Worm (Caenorhabditis elegans) whole organism, mixed stage, embryonic: ENCODE data around the gene glrx-3.

ENCODE experiments used
- M03D4.4 ChIP-seq: sonication (generic microtip); optimal IDR thresholded peaks from 2 replicates; lab custom pipeline; 2017; ENCODE audit warnings: mild to moderate bottlenecking, missing genetic modification characterization, missing compliant biosample characterization
- bed-3 ChIP-seq: fragments of 200-800 bp; sonication (Bioruptor generic); optimal IDR thresholded peaks from 3 replicates; lab custom pipeline; 2018; ENCODE audit warnings: mild to moderate bottlenecking, missing genetic modification characterization, moderate library complexity, missing compliant biosample characterization
- blmp-1 ChIP-seq: fragments of 150-350 bp; optimal IDR thresholded peaks from 2 replicates; lab custom pipeline; 2014; ENCODE audit warnings: missing biosample characterization, missing genetic modification characterization
- ceh-39 ChIP-seq: fragments of 150-350 bp; optimal IDR thresholded peaks from 2 replicates; lab custom pipeline; 2014; ENCODE audit warnings: missing biosample characterization, missing genetic modification characterization
- ceh-43 ChIP-seq: fragments of 200-800 bp; sonication (Bioruptor generic); optimal IDR thresholded peaks from 2 replicates; lab custom pipeline; 2018; ENCODE audit warnings: mild to moderate bottlenecking, missing genetic modification characterization, moderate library complexity, missing compliant biosample characterization
- ceh-83 ChIP-seq: fragments of 200-800 bp; sonication (Bioruptor generic); optimal IDR thresholded peaks from 2 replicates; lab custom pipeline; 2018; ENCODE audit warnings: mild to moderate bottlenecking, missing genetic modification characterization, missing compliant biosample characterization
- ces-1 ChIP-seq: fragments of 150-350 bp; optimal IDR thresholded peaks from 2 replicates; lab custom pipeline; 2014; ENCODE audit warnings: missing biosample characterization, missing genetic modification reagents, missing genetic modification characterization
- cnd-1 ChIP-seq: fragments of 200-800 bp; sonication (Bioruptor generic); optimal IDR thresholded peaks from 2 replicates; lab custom pipeline; 2018; ENCODE audit warnings: mild to moderate bottlenecking, missing genetic modification characterization, missing compliant biosample characterization
- drap-1 ChIP-seq: fragments of 200-800 bp; sonication (Bioruptor generic); optimal IDR thresholded peaks from 3 replicates; lab custom pipeline; 2018; ENCODE audit warnings: mild to moderate bottlenecking, missing genetic modification characterization, missing compliant biosample characterization
- elt-1 ChIP-seq: sonication (generic microtip); optimal IDR thresholded peaks from 2 replicates; lab custom pipeline; 2017; ENCODE audit warnings: missing genetic modification characterization, mild to moderate bottlenecking, missing compliant biosample characterization, antibody characterized with exemption, moderate library complexity, borderline replicate concordance; ENCODE audit not compliant: insufficient read depth
- elt-3 ChIP-seq: fragments of 150-350 bp; optimal IDR thresholded peaks from 2 replicates; lab custom pipeline; 2014; ENCODE audit warnings: missing biosample characterization, missing genetic modification characterization
- flh-1 ChIP-seq: fragments of 200-800 bp; sonication (Bioruptor generic); optimal IDR thresholded peaks from 2 replicates; lab custom pipeline; 2018; ENCODE audit warnings: mild to moderate bottlenecking, missing genetic modification characterization, moderate library complexity, missing compliant biosample characterization
- ham-2 ChIP-seq: fragments of 200-800 bp; sonication (Bioruptor generic); optimal IDR thresholded peaks from 2 replicates; lab custom pipeline; 2018; ENCODE audit warnings: mild to moderate bottlenecking, missing genetic modification characterization, missing compliant biosample characterization
- hlh-1 ChIP-seq: fragments of 150-350 bp; optimal IDR thresholded peaks from 2 replicates; lab custom pipeline; 2014; ENCODE audit warnings: missing biosample characterization, missing genetic modification reagents, missing genetic modification characterization
- lin-13 ChIP-seq: fragments of 150-350 bp; optimal IDR thresholded peaks from 2 replicates; lab custom pipeline; 2014; ENCODE audit warnings: missing biosample characterization, missing genetic modification characterization
- lin-32 ChIP-seq: fragments of 200-800 bp; sonication (Bioruptor generic); optimal IDR thresholded peaks from 2 replicates; lab custom pipeline; 2018; ENCODE audit warnings: mild to moderate bottlenecking, missing genetic modification characterization, missing compliant biosample characterization
- lsy-2 ChIP-seq: fragments of 150-350 bp; optimal IDR thresholded peaks from 2 replicates; lab custom pipeline; 2014; ENCODE audit warnings: missing biosample characterization, missing genetic modification characterization
- mab-5 ChIP-seq: fragments of 150-350 bp; optimal IDR thresholded peaks from 2 replicates; lab custom pipeline; 2014; ENCODE audit warnings: missing biosample characterization, missing genetic modification characterization
- mep-1 ChIP-seq: fragments of 150-350 bp; optimal IDR thresholded peaks from 2 replicates; lab custom pipeline; 2017; ENCODE audit warnings: missing biosample characterization, missing genetic modification reagents, missing genetic modification characterization, inconsistent platforms
- mls-2 ChIP-seq: sonication (generic microtip); optimal IDR thresholded peaks from 2 replicates; lab custom pipeline; 2016; ENCODE audit warnings: mild to moderate bottlenecking, missing genetic modification characterization, moderate library complexity, missing compliant biosample characterization
- nhr-12 ChIP-seq: fragments of 150-350 bp; optimal IDR thresholded peaks from 2 replicates; lab custom pipeline; 2014; ENCODE audit warnings: missing biosample characterization, missing genetic modification characterization
- nhr-2 ChIP-seq: fragments of 150-350 bp; optimal IDR thresholded peaks from 2 replicates; lab custom pipeline; 2014; ENCODE audit warnings: missing biosample characterization, missing genetic modification characterization
- nhr-237 ChIP-seq: fragments of 150-350 bp; optimal IDR thresholded peaks from 2 replicates; lab custom pipeline; 2014; ENCODE audit warnings: missing biosample characterization, missing genetic modification characterization
- nhr-28 ChIP-seq: fragments of 150-350 bp; optimal IDR thresholded peaks from 2 replicates; lab custom pipeline; 2014; ENCODE audit warnings: missing biosample characterization, missing genetic modification characterization
- nhr-76 ChIP-seq: sonication (generic microtip); optimal IDR thresholded peaks from 2 replicates; lab custom pipeline; 2017; ENCODE audit warnings: missing biosample characterization, missing genetic modification characterization
- pha-4 ChIP-seq: fragments of 150-350 bp; optimal IDR thresholded peaks from 2 replicates; lab custom pipeline; 2018; ENCODE audit warnings: missing biosample characterization, missing genetic modification reagents, missing genetic modification characterization
- sem-2 ChIP-seq: fragments of 200-800 bp; sonication (Bioruptor generic); optimal IDR thresholded peaks from 2 replicates; lab custom pipeline; 2018; ENCODE audit warnings: mild to moderate bottlenecking, missing genetic modification characterization, missing compliant biosample characterization
- snpc-4 ChIP-seq: fragments of 150-350 bp; optimal IDR thresholded peaks from 2 replicates; lab custom pipeline; 2014; ENCODE audit warnings: missing biosample characterization, missing genetic modification characterization
- sptf-1 ChIP-seq: sonication (generic microtip); optimal IDR thresholded peaks from 2 replicates; lab custom pipeline; 2017; ENCODE audit warnings: mild to moderate bottlenecking, missing genetic modification characterization, moderate library complexity, missing compliant biosample characterization
- tbx-8 ChIP-seq: fragments of 200-800 bp; sonication (Bioruptor generic); optimal IDR thresholded peaks from 2 replicates; lab custom pipeline; 2018; ENCODE audit warnings: mild to moderate bottlenecking, missing genetic modification characterization, moderate library complexity, missing compliant biosample characterization
- unc-120 ChIP-seq: sonication (generic microtip); optimal IDR thresholded peaks from 2 replicates; lab custom pipeline; 2017; ENCODE audit warnings: missing genetic modification characterization, missing compliant biosample characterization; ENCODE audit not compliant: poor library complexity, severe bottlenecking
- unc-39 ChIP-seq: fragments of 150-350 bp; optimal IDR thresholded peaks from 2 replicates; lab custom pipeline; 2014; ENCODE audit warnings: missing biosample characterization, missing genetic modification characterization
- unc-62 ChIP-seq: fragments of 150-350 bp; optimal IDR thresholded peaks from 2 replicates; lab custom pipeline; 2014; ENCODE audit warnings: missing biosample characterization, missing genetic modification reagents, missing genetic modification characterization
- zip-8 ChIP-seq: fragments of 150-350 bp; optimal IDR thresholded peaks from 2 replicates; lab custom pipeline; 2014; ENCODE audit warnings: missing biosample characterization, missing genetic modification characterization
- ztf-11 ChIP-seq: fragments of 150-350 bp; optimal IDR thresholded peaks from 2 replicates; lab custom pipeline; 2014; ENCODE audit warnings: missing biosample characterization, missing genetic modification characterization

Gene glrx-3

ce11 chrV:4371309-4371933 is 30.3 kb upstream of the glrx-3 start, which contains the start of the genes gmpr-1 and fipp-1:
TSS of gene gmpr-1 (minus strand) at chrV:4371383.
TSS of gene fipp-1 (plus strand) at chrV:4371807.
- TF ChIP-seq ces-1 (peak; percentile 46), mep-1 (tag; lab: Kevin White, UChicago) (peak; percentile 54), pha-4 (tag; lab: Kevin White, UChicago) (peak; percentile 42), nhr-76 (tag; lab: Kevin White, UChicago) (no peak), zip-8 (tag; lab: Kevin White, UChicago) (peak; percentile 0), lsy-2 (peak; percentile 15)

ce11 chrV:4370515-4370914 is 29.4 kb upstream of the glrx-3 start:
- TF ChIP-seq unc-39 (tag; lab: Kevin White, UChicago) (no peak), mls-2 (no peak), mab-5 (tag; lab: Kevin White, UChicago) (no peak), ceh-83 (GFP tag; lab: Kevin White, UChicago) (no peak), unc-62 (GFP tag; lab: Kevin White, UChicago) (no peak), nhr-237 (tag; lab: Kevin White, UChicago) (no peak), sem-2 (GFP tag; lab: Kevin White, UChicago) (no peak), drap-1 (no peak), ceh-43 (GFP tag; lab: Kevin White, UChicago) (no peak), ztf-11 (tag; lab: Kevin White, UChicago) (no peak), bed-3 (GFP tag; lab: Kevin White, UChicago) (no peak)

ce11 chrV:4366440-4366839 is 25.3 kb upstream of the glrx-3 start, which contains the start of gene F32D1.11:
TSS of gene F32D1.11 (minus strand) at chrV:4366540.
- TF ChIP-seq blmp-1 (tag; lab: Kevin White, UChicago) (no peak), nhr-12 (tag; lab: Kevin White, UChicago) (no peak), ceh-39 (tag; lab: Kevin White, UChicago) (no peak), ces-1 (no peak), hlh-1 (tag; lab: Kevin White, UChicago) (no peak), nhr-2 (tag; lab: Kevin White, UChicago) (no peak), elt-1 (no peak), snpc-4 (no peak)

- TF ChIP-seq mab-5 (tag; lab: Kevin White, UChicago) (no peak), mep-1 (tag; lab: Kevin White, UChicago) (no peak), ceh-43 (GFP tag; lab: Kevin White, UChicago) (no peak), nhr-76 (tag; lab: Kevin White, UChicago) (no peak), elt-1 (no peak), zip-8 (tag; lab: Kevin White, UChicago) (no peak), M03D4.4 (tag; lab: Kevin White, UChicago) (no peak), lsy-2 (no peak), cnd-1 (tag; lab: Kevin White, UChicago) (no peak), ceh-83 (GFP tag; lab: Kevin White, UChicago) (no peak), flh-1 (no peak), nhr-28 (no peak), ceh-39 (tag; lab: Kevin White, UChicago) (no peak), nhr-12 (tag; lab: Kevin White, UChicago) (no peak), unc-62 (GFP tag; lab: Kevin White, UChicago) (no peak), pha-4 (tag; lab: Kevin White, UChicago) (no peak), tbx-8 (GFP tag; lab: Kevin White, UChicago) (no peak), drap-1 (no peak), unc-120 (tag; lab: Kevin White, UChicago) (no peak)
Observed at ce11 chrV:4364517-4364916, 23.4 kb upstream of the glrx-3 start, which contains the start of gene grl-13. TSS of gene grl-13 (minus strand) at chrV:4364617.

ce11 chrV:4361505-4361904 is 20.4 kb upstream of the glrx-3 start, which contains the start of gene F32D1.3:
TSS of gene F32D1.3 (minus strand) at chrV:4361569.
- no peak for TF ChIP-seq hlh-1 (tag; lab: Kevin White, UChicago)
- peak; percentile 19 for TF ChIP-seq nhr-2 (tag; lab: Kevin White, UChicago)
- TF ChIP-seq nhr-237 (tag; lab: Kevin White, UChicago): no peak
- no peak for TF ChIP-seq flh-1
- TF ChIP-seq mep-1 (tag; lab: Kevin White, UChicago): no peak
- TF ChIP-seq lsy-2: no peak
- TF ChIP-seq elt-3 (tag; lab: Kevin White, UChicago): peak; percentile 37
- TF ChIP-seq cnd-1 (tag; lab: Kevin White, UChicago): no peak
- no peak for TF ChIP-seq zip-8 (tag; lab: Kevin White, UChicago)
- no peak for TF ChIP-seq sem-2 (GFP tag; lab: Kevin White, UChicago)
- no peak for TF ChIP-seq mls-2
- no peak for TF ChIP-seq ham-2
- no peak for TF ChIP-seq sptf-1 (tag; lab: Kevin White, UChicago)
- no peak for TF ChIP-seq tbx-8 (GFP tag; lab: Kevin White, UChicago)
- no peak for TF ChIP-seq M03D4.4 (tag; lab: Kevin White, UChicago)
- TF ChIP-seq blmp-1 (tag; lab: Kevin White, UChicago): no peak
- TF ChIP-seq snpc-4: no peak
- no peak for TF ChIP-seq ztf-11 (tag; lab: Kevin White, UChicago)
- TF ChIP-seq bed-3 (GFP tag; lab: Kevin White, UChicago): no peak
- TF ChIP-seq ceh-43 (GFP tag; lab: Kevin White, UChicago): no peak
- TF ChIP-seq unc-62 (GFP tag; lab: Kevin White, UChicago): peak; percentile 51
- TF ChIP-seq elt-1: peak; percentile 69
- no peak for TF ChIP-seq lin-32
- TF ChIP-seq unc-120 (tag; lab: Kevin White, UChicago): no peak
- TF ChIP-seq ceh-39 (tag; lab: Kevin White, UChicago): no peak
- no peak for TF ChIP-seq mab-5 (tag; lab: Kevin White, UChicago)
- no peak for TF ChIP-seq drap-1
- TF ChIP-seq lin-13 (tag; lab: Kevin White, UChicago): no peak
- no peak for TF ChIP-seq nhr-12 (tag; lab: Kevin White, UChicago)
- no peak for TF ChIP-seq nhr-76 (tag; lab: Kevin White, UChicago)
- TF ChIP-seq unc-39 (tag; lab: Kevin White, UChicago): no peak
- TF ChIP-seq pha-4 (tag; lab: Kevin White, UChicago): no peak
- TF ChIP-seq ces-1: no peak
- TF ChIP-seq nhr-28: no peak
